Fruit fly (Drosophila melanogaster) whole organism, pupa: ENCODE results near the gene CG10589.

ENCODE experiments used
- CG13204 ChIP-seq: fragments of 200-800 bp; sonication (Bioruptor generic); optimal IDR thresholded peaks from 2 replicates; lab custom pipeline; 2018; ENCODE audit warnings: missing biosample characterization, mild to moderate bottlenecking, missing genetic modification characterization, moderate library complexity
- EcR ChIP-seq: fragments of 200-800 bp; sonication (Bioruptor generic); optimal IDR thresholded peaks from 3 replicates; lab custom pipeline; 2019; ENCODE audit warnings: missing biosample characterization, missing genetic modification characterization, mild to moderate bottlenecking, moderate library complexity, missing genetic modification reagents
- Snoo ChIP-seq: fragments of 200-800 bp; sonication (Bioruptor generic); optimal IDR thresholded peaks from 3 replicates; lab custom pipeline; 2017; ENCODE audit warnings: missing biosample characterization, mild to moderate bottlenecking, missing genetic modification characterization, inconsistent platforms
- rn ChIP-seq: fragments of 200-800 bp; sonication (Bioruptor generic); IDR thresholded peaks from 2 replicates; pipeline ENCODE4 v1.3.6; 2022; ENCODE audit warnings: missing biosample characterization, missing genetic modification characterization

DNA sequence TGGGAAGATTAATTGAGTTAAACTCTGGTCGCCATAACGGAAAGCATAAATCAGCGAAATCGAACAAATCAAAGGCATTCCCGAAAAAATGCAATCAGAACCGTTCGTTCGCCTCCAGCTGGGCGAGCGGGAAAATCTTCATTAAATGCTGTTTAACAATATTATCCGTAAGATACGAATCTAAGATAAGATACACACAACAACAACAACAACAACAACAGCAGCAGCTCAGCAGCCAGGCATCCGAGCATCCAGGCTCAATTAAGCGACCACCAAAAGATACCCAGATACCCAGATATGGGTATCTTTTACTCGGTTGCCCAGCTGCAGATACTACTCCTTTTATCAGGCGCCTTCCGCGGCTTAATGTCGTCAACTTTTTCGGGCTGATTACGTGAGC, 18.4 kb downstream of the CG10589 start:
- TF ChIP-seq Snoo (tag; lab: Kevin White, UChicago) (no peak), CG13204 (GFP tag; lab: Kevin White, UChicago) (no peak), EcR (GFP tag; lab: Kevin White, UChicago) (no peak), rn (GFP tag; lab: Robert Waterston, UW) (no peak)
